Worm (Caenorhabditis elegans) whole organism, young adult: ENCODE data around the gene zgpa-1.

ENCODE experiments used
- B0019.2 ChIP-seq: fragments of 200-800 bp; sonication (Bioruptor generic); conservative IDR thresholded peaks from 2 replicates; pipeline ENCODE4 v1.3.6; 2022; ENCODE audit warnings: missing genetic modification reagents, missing genetic modification characterization, missing compliant biosample characterization
- B0261.1 ChIP-seq: sonication (generic microtip); optimal IDR thresholded peaks from 2 replicates; lab custom pipeline; 2016; ENCODE audit warnings: mild to moderate bottlenecking, missing genetic modification characterization, moderate library complexity, missing compliant biosample characterization
- C17E4.6 ChIP-seq: fragments of 200-800 bp; sonication (Bioruptor generic); IDR thresholded peaks from 2 replicates; pipeline ENCODE4 v1.3.6; 2022; ENCODE audit warnings: missing genetic modification reagents, missing genetic modification characterization, missing compliant biosample characterization
- F22D6.2 ChIP-seq: sonication (generic microtip); optimal IDR thresholded peaks from 2 replicates; lab custom pipeline; 2016; ENCODE audit warnings: mild to moderate bottlenecking, missing genetic modification characterization, missing compliant biosample characterization
- F23B12.7 ChIP-seq: sonication (generic microtip); optimal IDR thresholded peaks from 2 replicates; lab custom pipeline; 2017; ENCODE audit warnings: missing genetic modification characterization, mild to moderate bottlenecking, missing compliant biosample characterization, antibody characterized with exemption, moderate library complexity; ENCODE audit not compliant: insufficient read depth
- F33H1.4 ChIP-seq: fragments of 200-800 bp; sonication (Bioruptor generic); IDR thresholded peaks from 2 replicates; pipeline ENCODE4 v1.3.6; 2022; ENCODE audit warnings: missing genetic modification reagents, missing genetic modification characterization, missing compliant biosample characterization
- F37B4.10 ChIP-seq: fragments of 200-800 bp; sonication (Bioruptor generic); IDR thresholded peaks from 2 replicates; pipeline ENCODE4 v1.3.6; 2022; ENCODE audit warnings: missing genetic modification characterization, missing compliant biosample characterization
- F49E8.2 ChIP-seq: sonication (generic microtip); optimal IDR thresholded peaks from 3 replicates; lab custom pipeline; 2017; ENCODE audit warnings: missing genetic modification characterization, mild to moderate bottlenecking, missing compliant biosample characterization, antibody characterized with exemption, moderate library complexity; ENCODE audit not compliant: insufficient read depth
- F55B11.4 ChIP-seq: sonication (generic microtip); optimal IDR thresholded peaks from 2 replicates; lab custom pipeline; 2016; ENCODE audit warnings: missing compliant biosample characterization, missing genetic modification characterization, borderline replicate concordance; ENCODE audit not compliant: insufficient read depth
- F57A8.1 ChIP-seq: fragments of 200-800 bp; sonication (Bioruptor generic); optimal IDR thresholded peaks from 2 replicates; lab custom pipeline; 2018; ENCODE audit warnings: mild to moderate bottlenecking, missing genetic modification characterization, moderate library complexity, missing compliant biosample characterization
- F57C9.4 ChIP-seq: sonication (generic microtip); optimal IDR thresholded peaks from 2 replicates; lab custom pipeline; 2017; ENCODE audit warnings: mild to moderate bottlenecking, missing genetic modification characterization, missing compliant biosample characterization
- K11D2.4 ChIP-seq: fragments of 200-800 bp; sonication (Bioruptor generic); IDR thresholded peaks from 2 replicates; pipeline ENCODE4 v1.3.6; 2022; ENCODE audit warnings: missing genetic modification reagents, missing genetic modification characterization, missing compliant biosample characterization
- T07F8.4 ChIP-seq: sonication (generic microtip); optimal IDR thresholded peaks from 2 replicates; lab custom pipeline; 2016; ENCODE audit warnings: mild to moderate bottlenecking, missing genetic modification characterization, moderate library complexity, missing compliant biosample characterization
- Y53G8AR.9 ChIP-seq: fragments of 200-800 bp; sonication (Bioruptor generic); conservative IDR thresholded peaks from 2 replicates; pipeline ENCODE4 v1.3.6; 2022; ENCODE audit warnings: missing genetic modification reagents, missing genetic modification characterization, missing compliant biosample characterization
- Y79H2A.3 ChIP-seq: fragments of 200-800 bp; sonication (Bioruptor generic); conservative IDR thresholded peaks from 2 replicates; pipeline ENCODE4 v1.3.6; 2022; ENCODE audit warnings: missing genetic modification reagents, missing genetic modification characterization, missing compliant biosample characterization
- Y95B8A.8 ChIP-seq: fragments of 200-800 bp; sonication (Bioruptor generic); IDR thresholded peaks from 2 replicates; pipeline ENCODE4 v1.3.6; 2022; ENCODE audit warnings: missing genetic modification reagents, missing genetic modification characterization, missing compliant biosample characterization
- akir-1 ChIP-seq: fragments of 200-800 bp; sonication (Bioruptor generic); optimal IDR thresholded peaks from 2 replicates; lab custom pipeline; 2018; ENCODE audit warnings: mild to moderate bottlenecking, missing genetic modification characterization, moderate library complexity, missing compliant biosample characterization
- atf-7 ChIP-seq: sonication (generic microtip); optimal IDR thresholded peaks from 2 replicates; lab custom pipeline; 2017; ENCODE audit warnings: mild to moderate bottlenecking, missing genetic modification characterization, missing compliant biosample characterization
- bed-1 ChIP-seq: fragments of 200-800 bp; sonication (Bioruptor generic); IDR thresholded peaks from 2 replicates; pipeline ENCODE4 v1.3.6; 2022; ENCODE audit warnings: missing genetic modification reagents, missing genetic modification characterization, missing compliant biosample characterization
- bed-2 ChIP-seq: fragments of 200-800 bp; sonication (Bioruptor generic); IDR thresholded peaks from 2 replicates; pipeline ENCODE4 v1.3.6; 2022; ENCODE audit warnings: missing genetic modification reagents, missing genetic modification characterization, missing compliant biosample characterization
- ceh-27 ChIP-seq: fragments of 200-800 bp; sonication (Bioruptor generic); optimal IDR thresholded peaks from 2 replicates; lab custom pipeline; 2018; ENCODE audit warnings: mild to moderate bottlenecking, missing genetic modification characterization, moderate library complexity, missing compliant biosample characterization
- ceh-79 ChIP-seq: sonication (generic microtip); optimal IDR thresholded peaks from 2 replicates; lab custom pipeline; 2017; ENCODE audit warnings: mild to moderate bottlenecking, missing genetic modification characterization, missing compliant biosample characterization
- dox-1 ChIP-seq: fragments of 200-800 bp; sonication (Bioruptor generic); IDR thresholded peaks from 2 replicates; pipeline ENCODE4 v1.3.6; 2022; ENCODE audit warnings: missing genetic modification reagents, missing genetic modification characterization, missing compliant biosample characterization
- dpl-1 ChIP-seq: fragments of 150-350 bp; optimal IDR thresholded peaks from 2 replicates; lab custom pipeline; 2014; ENCODE audit warnings: missing biosample characterization, missing genetic modification reagents, missing genetic modification characterization
- egrh-3 ChIP-seq: fragments of 200-800 bp; sonication (Bioruptor generic); IDR thresholded peaks from 2 replicates; pipeline ENCODE4 v1.3.6; 2022; ENCODE audit warnings: missing genetic modification reagents, missing genetic modification characterization, missing compliant biosample characterization
- fkh-3 ChIP-seq: sonication (generic microtip); optimal IDR thresholded peaks from 2 replicates; lab custom pipeline; 2016; ENCODE audit warnings: mild to moderate bottlenecking, missing genetic modification characterization, missing compliant biosample characterization
- hlh-12 ChIP-seq: sonication (generic microtip); optimal IDR thresholded peaks from 2 replicates; lab custom pipeline; 2016; ENCODE audit warnings: missing genetic modification characterization, missing compliant biosample characterization
- hlh-26 ChIP-seq: fragments of 200-800 bp; sonication (Bioruptor generic); conservative IDR thresholded peaks from 2 replicates; pipeline ENCODE4 v1.3.6; 2022; ENCODE audit warnings: missing genetic modification reagents, missing genetic modification characterization, missing compliant biosample characterization
- hrde-1 ChIP-seq: sonication (generic microtip); optimal IDR thresholded peaks from 2 replicates; lab custom pipeline; 2016; ENCODE audit warnings: missing genetic modification characterization, mild to moderate bottlenecking, missing compliant biosample characterization, moderate library complexity, missing genotype, missing genetic modification reagents, borderline replicate concordance
- let-607 ChIP-seq, 2 experiments: fragments of 200-800 bp in 1 of 2; sonication (Bioruptor generic) in 1 of 2; sonication (generic microtip) in 1 of 2; optimal IDR thresholded peaks; 2 replicates each; lab custom pipeline; 2016 to 2018; ENCODE audit warnings: mild to moderate bottlenecking in 2 of 2, missing compliant biosample characterization in 2 of 2, missing genetic modification characterization in 2 of 2, moderate library complexity in 2 of 2, missing genotype in 1 of 2
- lir-1 ChIP-seq: fragments of 200-800 bp; sonication (Bioruptor generic); conservative IDR thresholded peaks from 2 replicates; pipeline ENCODE4 v1.3.6; 2022; ENCODE audit warnings: missing genetic modification reagents, missing genetic modification characterization, missing compliant biosample characterization
- lsl-1 ChIP-seq: fragments of 200-800 bp; sonication (Bioruptor generic); optimal IDR thresholded peaks from 2 replicates; lab custom pipeline; 2018; ENCODE audit warnings: mild to moderate bottlenecking, missing genetic modification characterization, moderate library complexity, missing compliant biosample characterization
- lsy-27 ChIP-seq: sonication (generic microtip); optimal IDR thresholded peaks from 2 replicates; lab custom pipeline; 2017; ENCODE audit warnings: missing genetic modification characterization, mild to moderate bottlenecking, missing compliant biosample characterization, antibody characterized with exemption, missing genotype, borderline replicate concordance; ENCODE audit not compliant: insufficient read depth
- madf-6 ChIP-seq: fragments of 200-800 bp; sonication (Bioruptor generic); IDR thresholded peaks from 2 replicates; pipeline ENCODE4 v1.3.6; 2022; ENCODE audit warnings: missing genetic modification reagents, missing genetic modification characterization, missing compliant biosample characterization
- madf-8 ChIP-seq: fragments of 200-800 bp; sonication (Bioruptor generic); conservative IDR thresholded peaks from 2 replicates; pipeline ENCODE4 v1.3.6; 2022; ENCODE audit warnings: missing genetic modification reagents, missing genetic modification characterization, missing compliant biosample characterization
- mel-28 ChIP-seq: sonication (generic microtip); optimal IDR thresholded peaks from 2 replicates; lab custom pipeline; 2016; ENCODE audit warnings: borderline replicate concordance, mild to moderate bottlenecking, missing genetic modification characterization, missing compliant biosample characterization
- mes-4 ChIP-seq: sonication (generic microtip); optimal IDR thresholded peaks from 2 replicates; lab custom pipeline; 2016; ENCODE audit warnings: missing genotype, missing genetic modification characterization, missing compliant biosample characterization
- nfya-1 ChIP-seq: sonication (generic microtip); optimal IDR thresholded peaks from 2 replicates; lab custom pipeline; 2017; ENCODE audit warnings: antibody characterized with exemption, missing compliant biosample characterization, missing genetic modification characterization, borderline replicate concordance; ENCODE audit not compliant: insufficient read depth
- nhr-179 ChIP-seq: sonication (generic microtip); optimal IDR thresholded peaks from 2 replicates; lab custom pipeline; 2016; ENCODE audit warnings: mild to moderate bottlenecking, missing genetic modification characterization, missing compliant biosample characterization
- nhr-90 ChIP-seq: sonication (generic microtip); optimal IDR thresholded peaks from 2 replicates; lab custom pipeline; 2016; ENCODE audit warnings: missing genotype, mild to moderate bottlenecking, missing genetic modification characterization, missing compliant biosample characterization
- sea-2 ChIP-seq: fragments of 200-800 bp; sonication (Bioruptor generic); IDR thresholded peaks from 2 replicates; pipeline ENCODE4 v1.3.6; 2022; ENCODE audit warnings: missing genetic modification characterization, missing compliant biosample characterization
- snpc-1.3 ChIP-seq: sonication (generic microtip); optimal IDR thresholded peaks from 2 replicates; lab custom pipeline; 2017; ENCODE audit warnings: missing genetic modification characterization, mild to moderate bottlenecking, missing compliant biosample characterization, antibody characterized with exemption, moderate library complexity, missing genotype, missing genetic modification reagents; ENCODE audit not compliant: insufficient read depth
- sptf-2 ChIP-seq: fragments of 200-800 bp; sonication (Bioruptor generic); optimal IDR thresholded peaks from 2 replicates; lab custom pipeline; 2018; ENCODE audit warnings: mild to moderate bottlenecking, missing genetic modification characterization, missing compliant biosample characterization
- ztf-25 ChIP-seq: fragments of 200-800 bp; sonication (Bioruptor generic); IDR thresholded peaks from 2 replicates; pipeline ENCODE4 v1.3.6; 2022; ENCODE audit warnings: missing genetic modification reagents, missing genetic modification characterization, missing compliant biosample characterization
- ztf-28 ChIP-seq: fragments of 200-800 bp; sonication (Bioruptor generic); IDR thresholded peaks from 2 replicates; pipeline ENCODE4 v1.3.6; 2022; ENCODE audit warnings: missing genetic modification reagents, missing genetic modification characterization, missing compliant biosample characterization
- ztf-3 ChIP-seq: fragments of 200-800 bp; sonication (Bioruptor generic); optimal IDR thresholded peaks from 2 replicates; lab custom pipeline; 2018; ENCODE audit warnings: mild to moderate bottlenecking, missing genetic modification characterization, missing compliant biosample characterization

zgpa-1 gene

DNA sequence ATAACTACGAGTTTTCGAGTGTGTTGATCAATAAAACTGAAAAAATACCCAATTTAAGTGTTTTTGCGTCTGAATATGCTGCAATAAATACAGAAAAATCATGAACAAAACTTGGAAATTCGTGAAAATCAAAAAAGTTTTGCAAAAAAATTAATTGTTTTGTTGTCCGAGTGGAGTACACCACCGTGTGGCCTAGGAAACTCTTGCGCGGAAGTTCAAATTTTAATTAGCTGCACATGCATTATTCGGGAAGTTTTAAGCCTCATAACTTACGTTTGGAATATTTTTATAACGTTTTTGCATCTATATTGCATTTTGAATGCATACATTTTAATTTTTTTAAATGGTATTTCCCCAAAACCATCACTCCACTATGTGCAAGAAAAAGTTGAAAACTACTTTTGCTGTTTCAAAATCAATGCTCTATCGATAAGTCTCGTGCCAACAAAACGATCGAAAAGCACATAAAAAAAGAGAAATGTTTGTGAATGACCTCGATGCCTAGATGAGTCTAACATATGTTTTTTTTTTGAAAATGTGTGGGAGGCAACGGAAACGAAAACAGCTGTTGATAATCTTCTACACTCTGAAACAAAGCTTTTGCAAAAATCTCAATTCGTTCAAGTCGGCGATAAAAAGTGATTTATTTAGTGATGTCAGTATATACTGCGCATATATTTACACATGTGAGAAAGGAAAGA is 3.9 kb upstream of the zgpa-1 start (continued):
- TF ChIP-seq dpl-1 (GFP tag; lab: Kevin White, UChicago) (no peak), B0019.2 (GFP tag; lab: Robert Waterston, UW) (no peak), snpc-1.3 (tag; lab: Kevin White, UChicago) (no peak), Y53G8AR.9 (GFP tag; lab: Robert Waterston, UW) (no peak), fkh-3 (tag; lab: Kevin White, UChicago) (no peak), ztf-28 (no peak), madf-8 (GFP tag; lab: Robert Waterston, UW) (no peak; the same call in 1 of the 2 replicates), ceh-79 (tag; lab: Kevin White, UChicago) (no peak), bed-1 (no peak), F23B12.7 (no peak), lsy-27 (tag; lab: Kevin White, UChicago) (no peak), let-607 (tag; optimal IDR thresholded peaks at IDR 0.05; lab: Kevin White, UChicago) (peak in 1 of 2 experiments; percentile 5), T07F8.4 (tag; lab: Kevin White, UChicago) (no peak), sea-2 (no peak), ceh-27 (GFP tag; lab: Kevin White, UChicago) (no peak), lir-1 (GFP tag; lab: Robert Waterston, UW) (no peak), Y79H2A.3 (GFP tag; lab: Robert Waterston, UW) (no peak), nhr-179 (no peak), F57C9.4 (tag; lab: Kevin White, UChicago) (no peak), mel-28 (no peak), nfya-1 (tag; lab: Kevin White, UChicago) (no peak), ztf-3 (GFP tag; lab: Kevin White, UChicago) (no peak), F55B11.4 (tag; lab: Kevin White, UChicago) (no peak), lsl-1 (GFP tag; lab: Kevin White, UChicago) (peak; percentile 39), K11D2.4 (GFP tag; lab: Robert Waterston, UW) (no peak), ztf-25 (no peak), Y95B8A.8 (GFP tag; lab: Robert Waterston, UW) (no peak), C17E4.6 (GFP tag; lab: Robert Waterston, UW) (no peak), F33H1.4 (GFP tag; lab: Robert Waterston, UW) (peak; percentile 34; the same call in 1 of the 2 replicates), akir-1 (no peak), egrh-3 (GFP tag; lab: Robert Waterston, UW) (no peak), madf-6 (GFP tag; lab: Robert Waterston, UW) (no peak; the same call in 1 of the 2 replicates), atf-7 (tag; lab: Kevin White, UChicago) (no peak), hrde-1 (no peak), B0261.1 (tag; lab: Kevin White, UChicago) (no peak), nhr-90 (tag; lab: Kevin White, UChicago) (no peak), mes-4 (no peak), F22D6.2 (tag; lab: Kevin White, UChicago) (no peak), hlh-26 (GFP tag; lab: Robert Waterston, UW) (no peak), hlh-12 (tag; lab: Kevin White, UChicago) (no peak), F37B4.10 (GFP tag; lab: Robert Waterston, UW) (no peak), F49E8.2 (tag; lab: Kevin White, UChicago) (no peak), sptf-2 (no peak), F57A8.1 (GFP tag; lab: Kevin White, UChicago) (no peak), dox-1 (GFP tag; lab: Robert Waterston, UW) (no peak), bed-2 (GFP tag; lab: Robert Waterston, UW) (0 out of 2 replicates have a peak, but pooled peaks have one; percentile 50)
